Worm (Caenorhabditis elegans) whole organism, early embryonic: ENCODE measurements around the gene unc-60.

Experiments used
- F13C5.2 ChIP-seq: sonication (generic microtip); optimal IDR thresholded peaks from 2 replicates; lab custom pipeline; 2017; ENCODE audit warnings: mild to moderate bottlenecking, missing genetic modification characterization, inconsistent platforms, missing compliant biosample characterization
- aly-1 ChIP-seq: sonication (generic microtip); optimal IDR thresholded peaks from 2 replicates; lab custom pipeline; 2016; ENCODE audit warnings: missing genetic modification characterization, missing compliant biosample characterization
- ama-1 ChIP-seq: fragments of 150-350 bp; optimal IDR thresholded peaks from 2 replicates; lab custom pipeline; 2014
- scrt-1 ChIP-seq: fragments of 200-800 bp; sonication (Bioruptor generic); IDR thresholded peaks from 2 replicates; pipeline ENCODE4 v1.3.6; 2022; ENCODE audit warnings: missing genetic modification characterization, missing compliant biosample characterization
- sea-1 ChIP-seq: fragments of 200-800 bp; sonication (Bioruptor generic); conservative IDR thresholded peaks from 2 replicates; pipeline ENCODE4 v1.3.6; 2022; ENCODE audit warnings: missing genetic modification characterization, missing compliant biosample characterization
- tra-4 ChIP-seq: sonication (generic microtip); optimal IDR thresholded peaks from 2 replicates; lab custom pipeline; 2017; ENCODE audit warnings: missing genetic modification characterization, missing compliant biosample characterization

- TF ChIP-seq aly-1 (tag; lab: Kevin White, UChicago): no peak
- no peak for TF ChIP-seq sea-1
- TF ChIP-seq scrt-1 (GFP tag; lab: Robert Waterston, UW): no peak
- no peak for TF ChIP-seq tra-4
- TF ChIP-seq ama-1: no peak
- TF ChIP-seq F13C5.2 (tag; lab: Kevin White, UChicago): no peak
Measured at ce11 chrV:1460069-1460468, 14.8 kb upstream of the unc-60 start, which contains the start of gene hacd-1.
